Fruit fly (Drosophila melanogaster): ENCODE measurements around the gene CG9098.

DNA sequence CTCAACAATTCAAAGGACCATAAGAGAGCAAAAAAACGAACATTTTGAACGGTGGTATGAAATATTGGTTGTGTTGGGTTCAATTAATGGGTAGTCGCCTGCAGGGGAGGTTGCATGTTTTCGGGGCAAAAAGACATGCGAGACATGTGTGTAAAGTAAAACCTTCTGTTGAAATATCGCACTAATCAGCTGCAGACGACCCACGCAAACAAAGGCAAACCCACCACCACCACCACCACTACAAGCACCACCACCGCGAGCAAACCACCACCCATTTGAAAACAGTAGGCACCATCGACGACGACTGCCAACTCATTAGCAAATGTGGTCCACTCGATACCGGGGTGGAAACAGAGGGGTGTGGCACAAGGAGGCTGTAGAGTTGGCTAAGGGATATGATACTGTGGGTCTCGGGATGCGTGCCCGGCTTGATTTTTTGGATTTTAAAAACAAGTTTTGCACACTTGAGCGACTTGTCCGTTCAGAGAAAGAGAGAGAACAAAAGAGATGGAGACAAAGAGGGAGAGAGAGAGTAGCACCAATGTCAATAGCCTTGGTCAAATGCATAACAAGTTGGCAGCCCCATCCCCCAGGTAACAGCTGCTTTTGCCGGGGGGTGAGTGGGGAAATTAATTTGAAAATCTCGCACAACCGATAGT lies 34.9 kb downstream of the CG9098 start:
- TF ChIP-seq CG8478 (optimal IDR thresholded peaks at IDR 0.05) (no peak), CTCF (optimal IDR thresholded peaks at IDR 0.05) (no peak)

Data from S2 (cell line).